Worm (Caenorhabditis elegans) whole organism, young adult: ENCODE results near the gene mrps-18A.

Source experiments
- C06A6.2 ChIP-seq: fragments of 200-800 bp; sonication (Bioruptor generic); conservative IDR thresholded peaks from 2 replicates; pipeline ENCODE4 v1.3.6; 2022; ENCODE audit warnings: missing genetic modification characterization, missing compliant biosample characterization
- nhr-120 ChIP-seq: fragments of 200-800 bp; sonication (Bioruptor generic); IDR thresholded peaks from 2 replicates; pipeline ENCODE4 v1.3.6; 2022; ENCODE audit warnings: missing genetic modification characterization, missing compliant biosample characterization
- sptf-2 ChIP-seq: fragments of 200-800 bp; sonication (Bioruptor generic); optimal IDR thresholded peaks from 2 replicates; lab custom pipeline; 2018; ENCODE audit warnings: mild to moderate bottlenecking, missing genetic modification characterization, missing compliant biosample characterization

DNA sequence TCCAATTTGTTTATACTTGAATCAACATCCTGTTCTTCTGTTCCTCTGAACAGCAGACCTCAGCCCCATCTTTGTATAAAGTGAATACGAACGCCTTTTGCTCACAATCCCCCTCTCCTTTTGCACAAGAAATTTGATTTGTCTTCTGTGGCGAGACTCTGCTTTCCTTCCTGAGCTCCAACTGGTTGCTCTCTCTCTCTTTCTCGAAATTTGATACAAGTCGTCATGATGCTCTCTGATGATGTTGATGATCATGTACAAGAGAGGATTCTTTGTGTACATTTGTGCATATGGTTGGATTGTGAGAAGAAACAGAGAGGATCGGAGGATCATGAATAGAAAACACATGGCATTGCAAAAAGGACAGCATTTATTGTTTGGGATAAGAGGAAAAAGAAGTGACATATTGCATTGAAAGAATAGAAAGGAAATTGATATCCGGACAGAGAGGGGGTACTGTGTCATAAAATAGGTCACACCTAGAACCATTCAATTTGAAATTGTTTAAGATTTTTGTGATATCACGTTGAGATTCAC, 30.8 kb downstream of the mrps-18A start:
- TF ChIP-seq C06A6.2 (GFP tag; lab: Robert Waterston, UW), result no peak
- TF ChIP-seq nhr-120 (GFP tag; lab: Robert Waterston, UW), result no peak
- TF ChIP-seq sptf-2, result no peak
